Worm (Caenorhabditis elegans): Measurements from ENCODE around the gene D1044.4.
A peak's percentile ranks its signal among the peaks of the same experiment; 100 is the strongest.

D1044.4 gene

DNA sequence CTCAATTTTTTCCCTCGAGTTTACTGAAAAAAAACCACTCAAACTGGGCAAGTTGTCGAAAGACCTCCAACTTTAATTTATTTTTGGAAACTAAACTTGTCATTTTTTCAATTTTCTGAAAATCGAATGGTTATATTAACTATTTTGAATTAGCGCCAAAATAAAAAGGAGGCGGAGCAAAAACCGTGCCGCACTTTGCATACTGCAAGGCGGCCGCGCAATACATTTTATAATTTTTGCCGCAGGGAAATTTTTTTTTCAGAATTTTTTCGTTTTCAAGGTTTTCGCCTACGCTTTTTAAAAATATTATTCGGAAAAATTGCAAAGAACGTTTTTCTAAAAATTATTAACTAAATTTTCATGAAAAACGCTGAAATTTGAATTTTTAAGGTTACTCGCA is 18.2 kb downstream of the D1044.4 start:
- TF ChIP-seq ceh-13 (GFP tag; optimal IDR thresholded peaks at IDR 0.05): no peak

ce11 chrIII:5502915-5503575 is 18.8 kb downstream of the D1044.4 start:
- TF ChIP-seq F13C5.2 (tag; optimal IDR thresholded peaks at IDR 0.05): no peak
- TF ChIP-seq scrt-1 (GFP tag; IDR thresholded peaks at IDR 0.05): no peak
- no peak for TF ChIP-seq ama-1 (optimal IDR thresholded peaks at IDR 0.05)
- TF ChIP-seq tra-4 (tag; optimal IDR thresholded peaks at IDR 0.05): no peak
- TF ChIP-seq B0310.2 (tag; optimal IDR thresholded peaks at IDR 0.05): no peak
- TF ChIP-seq tbx-37 (GFP tag; conservative IDR thresholded peaks at IDR 0.05): no peak
- TF ChIP-seq flt-1 (GFP tag; IDR thresholded peaks at IDR 0.05): no peak
- TF ChIP-seq hmg-4 (GFP tag; optimal IDR thresholded peaks at IDR 0.05): no peak
- no peak for TF ChIP-seq aly-1 (tag; optimal IDR thresholded peaks at IDR 0.05)
- no peak for TF ChIP-seq tbx-11 (GFP tag; IDR thresholded peaks at IDR 0.05)
- no peak for TF ChIP-seq pes-1 (GFP tag; IDR thresholded peaks at IDR 0.05)
- TF ChIP-seq ceh-13 (GFP tag; optimal IDR thresholded peaks at IDR 0.05): no peak
- TF ChIP-seq ets-7 (tag; optimal IDR thresholded peaks at IDR 0.05): no peak
- TF ChIP-seq sea-1 (GFP tag; conservative IDR thresholded peaks at IDR 0.05): no peak
- TF ChIP-seq hmbx-1 (tag; optimal IDR thresholded peaks at IDR 0.05): no peak
- TF ChIP-seq ceh-36 (tag; optimal IDR thresholded peaks at IDR 0.05): no peak

ce11 chrIII:5501358-5502287 is 20.2 kb downstream of the D1044.4 start, which contains the start of gene R02F2.1:
Gene R02F2.1, plus strand, starts transcription at chrIII:5501885.
- TF ChIP-seq B0310.2 (tag; optimal IDR thresholded peaks at IDR 0.05): no peak
- no peak for TF ChIP-seq sea-1 (GFP tag; conservative IDR thresholded peaks at IDR 0.05)

- no peak for TF ChIP-seq hmbx-1 (tag; optimal IDR thresholded peaks at IDR 0.05)
- no peak for TF ChIP-seq pes-1 (GFP tag; IDR thresholded peaks at IDR 0.05)
- TF ChIP-seq aly-1 (tag; optimal IDR thresholded peaks at IDR 0.05): no peak
- TF ChIP-seq tbx-11 (GFP tag; IDR thresholded peaks at IDR 0.05): no peak
- TF ChIP-seq ama-1 (optimal IDR thresholded peaks at IDR 0.05): no peak
- TF ChIP-seq flt-1 (GFP tag; IDR thresholded peaks at IDR 0.05): no peak
- no peak for TF ChIP-seq scrt-1 (GFP tag; IDR thresholded peaks at IDR 0.05)
- no peak for TF ChIP-seq ceh-13 (GFP tag; optimal IDR thresholded peaks at IDR 0.05)
- TF ChIP-seq F13C5.2 (tag; optimal IDR thresholded peaks at IDR 0.05): no peak
- no peak for TF ChIP-seq ceh-36 (tag; optimal IDR thresholded peaks at IDR 0.05)
- TF ChIP-seq hnd-1 (tag; optimal IDR thresholded peaks at IDR 0.05): no peak
- TF ChIP-seq hmg-4 (GFP tag; optimal IDR thresholded peaks at IDR 0.05): no peak
- no peak for TF ChIP-seq sea-1 (GFP tag; conservative IDR thresholded peaks at IDR 0.05)
- no peak for TF ChIP-seq ets-7 (tag; optimal IDR thresholded peaks at IDR 0.05)
- TF ChIP-seq B0310.2 (tag; optimal IDR thresholded peaks at IDR 0.05): no peak
Measured at ce11 chrIII:5500732-5501131, 21.1 kb downstream of the D1044.4 start.

ce11 chrIII:5499942-5500341 is 21.9 kb downstream of the D1044.4 start:
- TF ChIP-seq sea-1 (GFP tag; conservative IDR thresholded peaks at IDR 0.05): no peak
- TF ChIP-seq tbx-11 (GFP tag; IDR thresholded peaks at IDR 0.05): no peak
- no peak for TF ChIP-seq tra-4 (tag; optimal IDR thresholded peaks at IDR 0.05)
- TF ChIP-seq hmg-4 (GFP tag; optimal IDR thresholded peaks at IDR 0.05): no peak
- TF ChIP-seq ceh-13 (GFP tag; optimal IDR thresholded peaks at IDR 0.05): no peak
- TF ChIP-seq aly-1 (tag; optimal IDR thresholded peaks at IDR 0.05): no peak
- TF ChIP-seq hnd-1 (tag; optimal IDR thresholded peaks at IDR 0.05): no peak
- no peak for TF ChIP-seq ets-7 (tag; optimal IDR thresholded peaks at IDR 0.05)
- no peak for TF ChIP-seq B0310.2 (tag; optimal IDR thresholded peaks at IDR 0.05)
- no peak for TF ChIP-seq ama-1 (optimal IDR thresholded peaks at IDR 0.05)
- no peak for TF ChIP-seq pes-1 (GFP tag; IDR thresholded peaks at IDR 0.05)
- no peak for TF ChIP-seq ceh-36 (tag; optimal IDR thresholded peaks at IDR 0.05)
- no peak for TF ChIP-seq hmbx-1 (tag; optimal IDR thresholded peaks at IDR 0.05)
- TF ChIP-seq F13C5.2 (tag; optimal IDR thresholded peaks at IDR 0.05): no peak
- no peak for TF ChIP-seq flt-1 (GFP tag; IDR thresholded peaks at IDR 0.05)
- no peak for TF ChIP-seq tbx-37 (GFP tag; conservative IDR thresholded peaks at IDR 0.05)
- no peak for TF ChIP-seq scrt-1 (GFP tag; IDR thresholded peaks at IDR 0.05)

ce11 chrIII:5498973-5499372 is 22.9 kb downstream of the D1044.4 start, which contains the start of gene R02F2.9:
Gene R02F2.9, plus strand, starts transcription at chrIII:5499190.
- TF ChIP-seq F13C5.2 (tag; optimal IDR thresholded peaks at IDR 0.05): peak; percentile 36
- no peak for TF ChIP-seq sea-1 (GFP tag; conservative IDR thresholded peaks at IDR 0.05)

- TF ChIP-seq ceh-13 (GFP tag; optimal IDR thresholded peaks at IDR 0.05) (no peak), ceh-36 (tag; optimal IDR thresholded peaks at IDR 0.05) (no peak)
Measured at ce11 chrIII:5495168-5495567, 26.7 kb downstream of the D1044.4 start, which contains the start of gene R02F2.8. Gene R02F2.8, minus strand, starts transcription at chrIII:5495268.

- TF ChIP-seq aly-1 (tag; optimal IDR thresholded peaks at IDR 0.05): no peak
- no peak for TF ChIP-seq ama-1 (optimal IDR thresholded peaks at IDR 0.05)
- TF ChIP-seq flt-1 (GFP tag; IDR thresholded peaks at IDR 0.05): no peak
- no peak for TF ChIP-seq tbx-11 (GFP tag; IDR thresholded peaks at IDR 0.05)
- TF ChIP-seq hmg-4 (GFP tag; optimal IDR thresholded peaks at IDR 0.05): no peak
- no peak for TF ChIP-seq ceh-13 (GFP tag; optimal IDR thresholded peaks at IDR 0.05)
- no peak for TF ChIP-seq F13C5.2 (tag; optimal IDR thresholded peaks at IDR 0.05)
- no peak for TF ChIP-seq tra-4 (tag; optimal IDR thresholded peaks at IDR 0.05)
- no peak for TF ChIP-seq tbx-37 (GFP tag; conservative IDR thresholded peaks at IDR 0.05)
- no peak for TF ChIP-seq pes-1 (GFP tag; IDR thresholded peaks at IDR 0.05)
- TF ChIP-seq hmbx-1 (tag; optimal IDR thresholded peaks at IDR 0.05): no peak
- no peak for TF ChIP-seq ets-7 (tag; optimal IDR thresholded peaks at IDR 0.05)
- no peak for TF ChIP-seq B0310.2 (tag; optimal IDR thresholded peaks at IDR 0.05)
Measured at ce11 chrIII:5487087-5487603, 34.7 kb downstream of the D1044.4 start, which contains the start of gene osg-1. Gene osg-1, plus strand, starts transcription at chrIII:5487553.

Measured in whole organism, early embryonic.